Fruit fly (Drosophila melanogaster) whole organism, embryonic: Measurements from ENCODE around the gene siz.

ENCODE experiments used
- ATbp ChIP-seq: fragments of 200-800 bp; sonication (Bioruptor generic); optimal IDR thresholded peaks from 2 replicates; lab custom pipeline; 2017; ENCODE audit warnings: missing biosample characterization, mild to moderate bottlenecking, missing genetic modification characterization, missing genetic modification reagents
- Atf6 ChIP-seq: fragments of 200-800 bp; sonication (Bioruptor generic); IDR thresholded peaks from 2 replicates; pipeline ENCODE4 v1.3.6; 2022; ENCODE audit warnings: missing biosample characterization, missing genetic modification characterization
- Bgb ChIP-seq: fragments of 200-800 bp; sonication (Bioruptor generic); IDR thresholded peaks from 2 replicates; pipeline ENCODE4 v1.3.6; 2022; ENCODE audit warnings: missing biosample characterization, missing genetic modification characterization; ENCODE audit not compliant: partially characterized antibody
- CG10431 ChIP-seq: fragments of 200-800 bp; sonication (Bioruptor generic); optimal IDR thresholded peaks from 3 replicates; lab custom pipeline; 2018; ENCODE audit warnings: missing biosample characterization, mild to moderate bottlenecking, missing genetic modification characterization
- CG11398 ChIP-seq: fragments of 200-800 bp; sonication (Bioruptor generic); optimal IDR thresholded peaks from 2 replicates; lab custom pipeline; 2016; ENCODE audit warnings: missing biosample characterization, missing genetic modification characterization
- CG11695 ChIP-seq: fragments of 200-800 bp; sonication (Bioruptor generic); IDR thresholded peaks from 3 replicates; pipeline ENCODE4 v1.3.6; 2022; ENCODE audit warnings: missing biosample characterization, missing genetic modification characterization
- CG12071 ChIP-seq: fragments of 200-800 bp; sonication (Bioruptor generic); optimal IDR thresholded peaks from 3 replicates; lab custom pipeline; 2018; ENCODE audit warnings: missing biosample characterization, mild to moderate bottlenecking, missing genetic modification characterization
- CG12769 ChIP-seq: fragments of 200-800 bp; sonication (Bioruptor generic); optimal IDR thresholded peaks from 2 replicates; lab custom pipeline; 2019; ENCODE audit warnings: missing biosample characterization, mild to moderate bottlenecking, missing genetic modification characterization, moderate library complexity
- CG15514 ChIP-seq: fragments of 200-800 bp; sonication (Bioruptor generic); optimal IDR thresholded peaks from 3 replicates; lab custom pipeline; 2017; ENCODE audit warnings: missing biosample characterization, missing genetic modification characterization, mild to moderate bottlenecking, moderate library complexity, missing genetic modification reagents
- CG17361 ChIP-seq: fragments of 200-800 bp; sonication (Bioruptor generic); IDR thresholded peaks from 3 replicates; pipeline ENCODE4 v1.3.6; 2022; ENCODE audit warnings: missing biosample characterization, missing genetic modification characterization
- CG18262 ChIP-seq: fragments of 200-800 bp; optimal IDR thresholded peaks from 3 replicates; lab custom pipeline; 2019; ENCODE audit warnings: missing biosample characterization, mild to moderate bottlenecking, missing genetic modification characterization, moderate library complexity
- CG2199 ChIP-seq: fragments of 200-800 bp; sonication (Bioruptor generic); IDR thresholded peaks from 3 replicates; pipeline ENCODE4 v1.3.6; 2022; ENCODE audit warnings: missing biosample characterization, missing genetic modification characterization
- CG32532 ChIP-seq: fragments of 200-800 bp; sonication (Bioruptor generic); IDR thresholded peaks from 2 replicates; pipeline ENCODE4 v1.3.6; 2022; ENCODE audit warnings: missing biosample characterization, missing genetic modification characterization
- CG34224 ChIP-seq: fragments of 200-800 bp; sonication (Bioruptor generic); IDR thresholded peaks from 3 replicates; pipeline ENCODE4 v1.3.6; 2022; ENCODE audit warnings: missing biosample characterization, missing genetic modification characterization; ENCODE audit not compliant: partially characterized antibody
- CG6689 ChIP-seq: fragments of 200-800 bp; sonication (Bioruptor generic); IDR thresholded peaks from 2 replicates; pipeline ENCODE4 v1.3.6; 2022; ENCODE audit warnings: missing biosample characterization, missing genetic modification characterization
- CG7963 ChIP-seq: fragments of 200-800 bp; sonication (Bioruptor generic); IDR thresholded peaks from 3 replicates; pipeline ENCODE4 v1.3.6; 2022; ENCODE audit warnings: missing biosample characterization, missing genetic modification characterization; ENCODE audit not compliant: partially characterized antibody
- CG8290 ChIP-seq, 3 experiments: fragments of 200-800 bp; sonication (Bioruptor generic); optimal IDR thresholded peaks; 2 replicates each; lab custom pipeline; 2016 to 2019; ENCODE audit warnings: missing biosample characterization in 3 of 3, missing genetic modification characterization in 3 of 3, mild to moderate bottlenecking in 2 of 3, moderate library complexity in 1 of 3
- CG8359 ChIP-seq: fragments of 200-800 bp; sonication (Bioruptor generic); optimal IDR thresholded peaks from 2 replicates; lab custom pipeline; 2017; ENCODE audit warnings: missing biosample characterization, mild to moderate bottlenecking, missing genetic modification characterization, borderline replicate concordance
- CrebB ChIP-seq: fragments of 200-800 bp; sonication (Bioruptor generic); optimal IDR thresholded peaks from 3 replicates; lab custom pipeline; 2018; ENCODE audit warnings: missing biosample characterization, mild to moderate bottlenecking, missing genetic modification characterization
- D19A ChIP-seq: fragments of 200-800 bp; optimal IDR thresholded peaks from 3 replicates; lab custom pipeline; 2019; ENCODE audit warnings: missing biosample characterization, mild to moderate bottlenecking, missing genetic modification characterization, moderate library complexity
- Fer2 ChIP-seq: fragments of 200-800 bp; sonication (Bioruptor generic); optimal IDR thresholded peaks from 2 replicates; lab custom pipeline; 2018; ENCODE audit warnings: missing biosample characterization, mild to moderate bottlenecking, missing genetic modification characterization, moderate library complexity
- HLHmδ ChIP-seq: fragments of 200-800 bp; sonication (Bioruptor generic); optimal IDR thresholded peaks from 2 replicates; lab custom pipeline; 2018; ENCODE audit warnings: missing biosample characterization, mild to moderate bottlenecking, missing genetic modification characterization, moderate library complexity
- Hr51 ChIP-seq, 2 experiments: fragments of 200-800 bp; sonication (Bioruptor generic); optimal IDR thresholded peaks; 2 replicates in 1 of 2; 3 replicates in 1 of 2; lab custom pipeline; 2016 to 2018; ENCODE audit warnings: missing biosample characterization in 2 of 2, missing genetic modification characterization in 2 of 2, mild to moderate bottlenecking in 1 of 2, moderate library complexity in 1 of 2
- Med ChIP-seq: fragments of 200-800 bp; sonication (Bioruptor generic); peaks from one replicate; lab custom pipeline; 2016; ENCODE audit warnings: missing biosample characterization, missing genetic modification characterization, mild to moderate bottlenecking, inconsistent platforms, moderate library complexity
- NFAT ChIP-seq: fragments of 200-800 bp; sonication (Bioruptor generic); IDR thresholded peaks from 2 replicates; pipeline ENCODE4 v1.3.6; 2022; ENCODE audit warnings: missing biosample characterization, missing genetic modification characterization
- Rx ChIP-seq: fragments of 200-800 bp; sonication (Bioruptor generic); IDR thresholded peaks from 2 replicates; pipeline ENCODE4 v1.3.6; 2022; ENCODE audit warnings: missing biosample characterization, missing genetic modification characterization
- abd-A ChIP-seq: fragments of 200-800 bp; sonication (Bioruptor generic); optimal IDR thresholded peaks from 3 replicates; lab custom pipeline; 2019; ENCODE audit warnings: missing biosample characterization, mild to moderate bottlenecking, missing genetic modification characterization, moderate library complexity
- caup ChIP-seq: fragments of 200-800 bp; sonication (Bioruptor generic); optimal IDR thresholded peaks from 3 replicates; lab custom pipeline; 2017; ENCODE audit warnings: missing biosample characterization, mild to moderate bottlenecking, missing genetic modification characterization, moderate library complexity; ENCODE audit not compliant: severe bottlenecking
- cg ChIP-seq: fragments of 200-800 bp; sonication (Bioruptor generic); optimal IDR thresholded peaks from 3 replicates; lab custom pipeline; 2019; ENCODE audit warnings: missing biosample characterization, mild to moderate bottlenecking, missing genetic modification characterization, moderate library complexity
- dmrt99B ChIP-seq: fragments of 200-800 bp; sonication (Bioruptor generic); optimal IDR thresholded peaks from 2 replicates; lab custom pipeline; 2018; ENCODE audit warnings: missing biosample characterization, mild to moderate bottlenecking, missing genetic modification characterization, moderate library complexity
- fd96Cb ChIP-seq: fragments of 200-800 bp; sonication (Bioruptor generic); optimal IDR thresholded peaks from 2 replicates; lab custom pipeline; 2018; ENCODE audit warnings: missing biosample characterization, mild to moderate bottlenecking, missing genetic modification characterization, moderate library complexity
- fru ChIP-seq: fragments of >200 bp; optimal IDR thresholded peaks from 2 replicates; lab custom pipeline; 2017
- ftz-f1 ChIP-seq: fragments of 200-800 bp; sonication (Bioruptor generic); optimal IDR thresholded peaks from 2 replicates; lab custom pipeline; 2016; ENCODE audit warnings: missing biosample characterization, missing genetic modification characterization
- kay ChIP-seq: fragments of 200-800 bp; sonication (Bioruptor generic); optimal IDR thresholded peaks from 2 replicates; lab custom pipeline; 2016; ENCODE audit warnings: missing biosample characterization, missing genetic modification characterization
- kni ChIP-seq: fragments of 200-800 bp; sonication (Bioruptor generic); optimal IDR thresholded peaks from 3 replicates; lab custom pipeline; 2017; ENCODE audit warnings: mild to moderate bottlenecking, missing biosample characterization, missing genetic modification reagents, missing genetic modification characterization
- knrl ChIP-seq: fragments of 200-800 bp; sonication (Bioruptor generic); IDR thresholded peaks from 3 replicates; pipeline ENCODE4 v1.3.6; 2022; ENCODE audit warnings: missing biosample characterization, missing genetic modification characterization; ENCODE audit not compliant: partially characterized antibody
- lola ChIP-seq, 3 experiments: fragments of >200 bp in 2 of 3; fragments of 200-800 bp in 1 of 3; sonication (Bioruptor generic) in 1 of 3; optimal IDR thresholded peaks; 2 replicates each; lab custom pipeline; 2017 to 2019; ENCODE audit warnings: missing biosample characterization in 3 of 3, missing genetic modification characterization in 3 of 3, mild to moderate bottlenecking in 1 of 3, moderate library complexity in 1 of 3
- odd ChIP-seq: fragments of 200-800 bp; sonication (Bioruptor generic); optimal IDR thresholded peaks from 2 replicates; lab custom pipeline; 2017; ENCODE audit warnings: missing biosample characterization, mild to moderate bottlenecking, missing genetic modification characterization
- phol ChIP-seq: fragments of 200-800 bp; sonication (Bioruptor generic); optimal IDR thresholded peaks from 3 replicates; lab custom pipeline; 2018; ENCODE audit warnings: missing biosample characterization, mild to moderate bottlenecking, missing genetic modification characterization, moderate library complexity
- pzg ChIP-seq: fragments of 200-800 bp; sonication (Bioruptor generic); optimal IDR thresholded peaks from 3 replicates; lab custom pipeline; 2018; ENCODE audit warnings: missing biosample characterization, mild to moderate bottlenecking, missing genetic modification characterization, moderate library complexity
- sc ChIP-seq, 3 experiments: fragments of >200 bp in 2 of 3; fragments of 200-800 bp in 1 of 3; sonication (Bioruptor generic) in 1 of 3; optimal IDR thresholded peaks; 2 replicates in 2 of 3; 3 replicates in 1 of 3; lab custom pipeline; 2017; ENCODE audit warnings: mild to moderate bottlenecking in 1 of 3, missing biosample characterization in 1 of 3, missing genetic modification characterization in 1 of 3, missing genetic modification reagents in 1 of 3
- sd ChIP-seq: fragments of 200-800 bp; sonication (Bioruptor generic); optimal IDR thresholded peaks from 3 replicates; lab custom pipeline; 2018; ENCODE audit warnings: missing biosample characterization, mild to moderate bottlenecking, missing genetic modification characterization, moderate library complexity
- slbo ChIP-seq: fragments of 200-800 bp; sonication (Bioruptor generic); IDR thresholded peaks from 2 replicates; pipeline ENCODE4 v1.3.6; 2022; ENCODE audit warnings: missing biosample characterization, missing genetic modification characterization
- tap ChIP-seq: fragments of 200-800 bp; optimal IDR thresholded peaks from 3 replicates; lab custom pipeline; 2019; ENCODE audit warnings: missing biosample characterization, mild to moderate bottlenecking, missing genetic modification characterization, moderate library complexity
- zfh1 ChIP-seq: fragments of 200-800 bp; sonication (Bioruptor generic); IDR thresholded peaks from 3 replicates; pipeline ENCODE4 v1.3.6; 2022; ENCODE audit warnings: missing biosample characterization, missing genetic modification characterization

Gene siz

DNA sequence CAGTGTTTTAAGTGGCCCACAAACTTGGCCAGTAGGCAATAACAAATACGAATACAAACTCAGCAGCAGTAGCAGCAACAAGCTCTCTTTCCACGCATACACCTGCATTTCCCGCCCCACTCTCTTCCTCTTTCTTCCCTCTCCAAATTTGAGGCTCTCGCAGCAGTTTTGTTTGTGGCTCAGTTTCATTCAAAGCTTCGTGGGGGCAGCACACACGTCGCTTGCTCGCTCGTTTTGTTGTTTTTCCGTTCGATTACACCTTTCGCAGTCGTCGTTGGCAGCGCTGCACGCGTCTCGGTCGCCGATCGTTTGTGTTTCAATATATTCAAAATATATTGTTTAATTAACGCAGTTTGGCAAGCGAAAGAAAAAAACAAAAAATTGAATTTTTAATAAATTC lies 24.3 kb downstream of the siz start (continued):
- TF ChIP-seq CG11398 (GFP tag; lab: Kevin White, UChicago) (peak; percentile 21), HLHmδ (GFP tag; lab: Kevin White, UChicago) (no peak), sd (tag; lab: Kevin White, UChicago) (peak; percentile 23), lola (GFP tag; optimal IDR thresholded peaks at IDR 0.05; lab: Kevin White, UChicago) (no peak), Med (GFP tag; lab: Kevin White, UChicago) (peak; percentile 90), knrl (GFP tag; lab: Robert Waterston, UW) (0 out of 3 replicates have a peak, but pooled peaks have one; percentile 7), Bgb (peak; percentile 53; the same call in 1 of the 2 replicates), zfh1 (GFP tag; lab: Robert Waterston, UW) (0 out of 3 replicates have a peak, but pooled peaks have one; percentile 10), CG32532 (peak; percentile 69), kni (GFP tag; lab: Kevin White, UChicago) (peak; percentile 10), cg (GFP tag; lab: Kevin White, UChicago) (peak; percentile 82), ftz-f1 (GFP tag; lab: Kevin White, UChicago) (peak; percentile 22), CG12769 (tag; lab: Kevin White, UChicago) (peak; percentile 65), CG12071 (GFP tag; lab: Kevin White, UChicago) (peak; percentile 4), CG34224 (peak; percentile 30; the same call in 1 of the 3 replicates), caup (GFP tag; lab: Kevin White, UChicago) (peak; percentile 9), NFAT (peak; percentile 60; the same call in 1 of the 2 replicates), CG2199 (GFP tag; lab: Robert Waterston, UW) (peak; percentile 55; the same call in 1 of the 3 replicates), phol (no peak), abd-A (tag; lab: Kevin White, UChicago) (peak; percentile 31), Rx (GFP tag; lab: Robert Waterston, UW) (no peak), CrebB (tag; lab: Kevin White, UChicago) (peak; percentile 7), CG7963 (GFP tag; lab: Robert Waterston, UW) (0 out of 3 replicates have a peak, but pooled peaks have one; percentile 32), slbo (GFP tag; lab: Robert Waterston, UW) (0 out of 2 replicates have a peak, but pooled peaks have one; percentile 7), tap (tag; lab: Kevin White, UChicago) (peak; percentile 33), CG8359 (no peak), CG15514 (peak; percentile 8), Atf6 (peak; percentile 41; the same call in 1 of the 2 replicates)
- TF ChIP-seq, all 482 proteins: peak for 97

DNA sequence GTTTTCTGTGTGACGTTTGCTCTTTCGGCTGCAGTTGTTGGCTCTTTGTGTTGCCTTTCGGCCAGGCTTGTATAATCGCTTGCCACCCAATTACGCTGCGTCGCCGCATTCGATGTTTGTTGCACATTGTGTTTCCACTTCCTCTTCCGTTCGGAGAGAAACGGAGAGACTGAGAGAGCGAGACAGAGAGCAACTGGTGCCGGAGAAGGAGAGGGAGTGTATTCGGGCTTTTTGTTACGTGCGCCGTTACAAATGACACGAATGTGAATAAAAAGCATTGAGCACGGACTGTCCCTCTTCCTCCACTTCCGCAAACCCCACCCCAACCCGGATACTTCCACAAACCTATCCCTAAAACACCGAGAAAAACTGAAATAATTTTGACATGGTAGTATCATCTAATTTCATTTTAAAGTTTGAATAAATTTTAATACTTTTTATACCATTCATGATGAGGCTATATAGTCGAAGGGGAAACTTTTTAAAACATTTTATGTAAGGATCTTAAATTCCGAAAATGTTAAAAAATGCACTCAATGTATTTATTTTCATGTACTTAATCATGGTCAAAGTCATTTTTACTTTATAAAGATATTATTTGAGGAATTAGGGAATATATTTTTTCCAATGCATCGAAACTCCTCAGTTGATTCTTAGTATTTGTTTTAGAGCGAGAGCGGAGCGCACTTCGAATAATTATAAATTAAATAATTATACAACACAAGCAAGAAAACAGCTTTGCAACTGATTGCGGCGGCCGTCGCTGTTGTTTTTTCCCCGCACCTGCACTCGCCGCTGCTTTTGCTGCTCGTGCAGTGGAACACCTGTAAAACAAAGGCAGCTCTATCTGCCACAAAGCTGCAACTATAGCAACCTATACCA lies 26.1 kb downstream of the siz start:
- TF ChIP-seq ATbp (GFP tag; lab: Kevin White, UChicago) = no peak
- TF ChIP-seq CG18262 (tag; lab: Kevin White, UChicago) = peak; percentile 61
- TF ChIP-seq CG17361 (GFP tag; lab: Robert Waterston, UW) = peak; percentile 57; the same call in 2 of the 3 replicates
- TF ChIP-seq fd96Cb = peak; percentile 35
- 0 out of 3 replicates have a peak, but pooled peaks have one; percentile 7 for TF ChIP-seq CG11695
- TF ChIP-seq sd (tag; lab: Kevin White, UChicago) = no peak
- no peak for TF ChIP-seq fru
- TF ChIP-seq CG10431 (GFP tag; lab: Kevin White, UChicago) = no peak
- TF ChIP-seq kay (GFP tag; lab: Kevin White, UChicago) = no peak
- no peak for TF ChIP-seq CG6689 (GFP tag; lab: Robert Waterston, UW)
- TF ChIP-seq pzg = no peak
- no peak for TF ChIP-seq Fer2 (tag; lab: Kevin White, UChicago)
- peak in 1 of 2 experiments; percentile 44 for TF ChIP-seq Hr51 (GFP tag; optimal IDR thresholded peaks at IDR 0.05; lab: Kevin White, UChicago)
- no peak for TF ChIP-seq sc (optimal IDR thresholded peaks at IDR 0.05; lab: Kevin White, UChicago)
- no peak for TF ChIP-seq sc (GFP tag; optimal IDR thresholded peaks at IDR 0.05; lab: Kevin White, UChicago)
- no peak for TF ChIP-seq odd (GFP tag; lab: Kevin White, UChicago)
- no peak for TF ChIP-seq CG8290 (GFP tag; optimal IDR thresholded peaks at IDR 0.05; lab: Kevin White, UChicago)
- no peak for TF ChIP-seq CG8290 (tag; optimal IDR thresholded peaks at IDR 0.05; lab: Kevin White, UChicago)
- TF ChIP-seq D19A = peak; percentile 26
- TF ChIP-seq dmrt99B (tag; lab: Kevin White, UChicago) = peak; percentile 40
- TF ChIP-seq phol = peak; percentile 55
